Fruit fly (Drosophila melanogaster) whole organism, pupa: ENCODE results near the gene CG18666.

ENCODE experiments used
- CG10348 ChIP-seq: fragments of 200-800 bp; sonication (Bioruptor generic); IDR thresholded peaks from 2 replicates; pipeline ENCODE4 v1.3.6; 2022; ENCODE audit warnings: missing biosample characterization, missing genetic modification characterization
- CG12605 ChIP-seq: fragments of 200-800 bp; sonication (Bioruptor generic); IDR thresholded peaks from 2 replicates; pipeline ENCODE4 v1.3.6; 2022; ENCODE audit warnings: missing biosample characterization, missing genetic modification characterization
- CG13204 ChIP-seq: fragments of 200-800 bp; sonication (Bioruptor generic); optimal IDR thresholded peaks from 2 replicates; lab custom pipeline; 2018; ENCODE audit warnings: missing biosample characterization, mild to moderate bottlenecking, missing genetic modification characterization, moderate library complexity
- CG14655 ChIP-seq: fragments of 200-800 bp; sonication (Bioruptor generic); optimal IDR thresholded peaks from 3 replicates; lab custom pipeline; 2017; ENCODE audit warnings: mild to moderate bottlenecking, missing biosample characterization, missing genetic modification reagents, missing genetic modification characterization
- CG15710 ChIP-seq: fragments of 200-800 bp; sonication (Bioruptor generic); optimal IDR thresholded peaks from 2 replicates; lab custom pipeline; 2018; ENCODE audit warnings: missing biosample characterization, mild to moderate bottlenecking, missing genetic modification characterization, moderate library complexity
- CG17806 ChIP-seq: fragments of 200-800 bp; sonication (Bioruptor generic); optimal IDR thresholded peaks from 2 replicates; lab custom pipeline; 2018; ENCODE audit warnings: missing biosample characterization, mild to moderate bottlenecking, missing genetic modification characterization, moderate library complexity
- CG32121 ChIP-seq: fragments of 200-800 bp; sonication (Bioruptor generic); IDR thresholded peaks from 2 replicates; pipeline ENCODE4 v1.3.6; 2022; ENCODE audit warnings: missing biosample characterization, missing genetic modification characterization
- CG34367 ChIP-seq: fragments of 200-800 bp; sonication (Bioruptor generic); optimal IDR thresholded peaks from 2 replicates; lab custom pipeline; 2018; ENCODE audit warnings: missing biosample characterization, mild to moderate bottlenecking, missing genetic modification characterization
- CG4496 ChIP-seq: fragments of 200-800 bp; sonication (Bioruptor generic); IDR thresholded peaks from 3 replicates; pipeline ENCODE4 v1.3.6; 2022; ENCODE audit warnings: missing biosample characterization, missing genetic modification characterization
- CG8159 ChIP-seq: fragments of 200-800 bp; sonication (Bioruptor generic); optimal IDR thresholded peaks from 3 replicates; lab custom pipeline; 2018; ENCODE audit warnings: missing biosample characterization, mild to moderate bottlenecking, missing genetic modification characterization, moderate library complexity
- CG8301 ChIP-seq: fragments of 200-800 bp; sonication (Bioruptor generic); optimal IDR thresholded peaks from 2 replicates; lab custom pipeline; 2018; ENCODE audit warnings: missing biosample characterization, mild to moderate bottlenecking, missing genetic modification characterization
- CG9948 ChIP-seq: fragments of 200-800 bp; sonication (Bioruptor generic); optimal IDR thresholded peaks from 2 replicates; lab custom pipeline; 2018; ENCODE audit warnings: missing biosample characterization, mild to moderate bottlenecking, missing genetic modification characterization, moderate library complexity
- D1 ChIP-seq: fragments of 200-800 bp; sonication (Bioruptor generic); optimal IDR thresholded peaks from 2 replicates; lab custom pipeline; 2018; ENCODE audit warnings: missing biosample characterization, mild to moderate bottlenecking, missing genetic modification characterization, moderate library complexity
- EcR ChIP-seq: fragments of 200-800 bp; sonication (Bioruptor generic); optimal IDR thresholded peaks from 3 replicates; lab custom pipeline; 2019; ENCODE audit warnings: missing biosample characterization, missing genetic modification characterization, mild to moderate bottlenecking, moderate library complexity, missing genetic modification reagents
- Ets98B ChIP-seq: fragments of 200-800 bp; sonication (Bioruptor generic); IDR thresholded peaks from 2 replicates; pipeline ENCODE4 v1.3.6; 2022; ENCODE audit warnings: missing biosample characterization, missing genetic modification characterization
- Pif1A ChIP-seq: fragments of 200-800 bp; sonication (Bioruptor generic); optimal IDR thresholded peaks from 3 replicates; lab custom pipeline; 2016; ENCODE audit warnings: missing biosample characterization, missing genetic modification characterization
- Pif1B ChIP-seq: fragments of 200-800 bp; sonication (Bioruptor generic); optimal IDR thresholded peaks from 3 replicates; lab custom pipeline; 2016; ENCODE audit warnings: missing biosample characterization, missing genetic modification characterization
- Snoo ChIP-seq: fragments of 200-800 bp; sonication (Bioruptor generic); optimal IDR thresholded peaks from 3 replicates; lab custom pipeline; 2017; ENCODE audit warnings: missing biosample characterization, mild to moderate bottlenecking, missing genetic modification characterization, inconsistent platforms
- fd96Ca ChIP-seq: fragments of 200-800 bp; sonication (Bioruptor generic); IDR thresholded peaks from 3 replicates; pipeline ENCODE4 v1.3.6; 2022; ENCODE audit warnings: missing biosample characterization, missing genetic modification characterization
- gl ChIP-seq: fragments of 200-800 bp; sonication (Bioruptor generic); optimal IDR thresholded peaks from 2 replicates; lab custom pipeline; 2018; ENCODE audit warnings: missing biosample characterization, mild to moderate bottlenecking, missing genetic modification characterization
- rn ChIP-seq: fragments of 200-800 bp; sonication (Bioruptor generic); IDR thresholded peaks from 2 replicates; pipeline ENCODE4 v1.3.6; 2022; ENCODE audit warnings: missing biosample characterization, missing genetic modification characterization

CG18666 gene

DNA sequence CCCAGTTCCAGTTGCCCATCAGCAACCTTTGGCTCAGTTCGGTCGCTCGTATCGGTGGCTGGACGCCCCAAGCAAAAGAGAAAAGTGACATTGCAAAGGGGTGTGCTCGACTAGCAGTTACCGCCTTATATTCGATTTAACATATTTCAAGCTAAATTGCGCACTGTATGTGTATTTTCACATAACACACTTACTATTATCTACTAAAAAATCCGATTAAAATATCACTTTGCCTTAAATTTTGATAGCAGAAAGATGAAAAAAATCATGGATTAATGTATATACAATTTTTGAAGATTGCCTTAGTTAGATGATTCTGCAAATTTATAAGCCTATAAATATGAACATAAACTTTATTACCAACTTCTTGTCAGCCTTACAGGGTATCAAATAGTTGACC is 13.0 kb upstream of the CG18666 start:
- TF ChIP-seq gl (no peak), CG8301 (tag; lab: Kevin White, UChicago) (peak; percentile 19), CG10348 (GFP tag; lab: Robert Waterston, UW) (no peak), CG4496 (GFP tag; lab: Robert Waterston, UW) (no peak), CG17806 (tag; lab: Kevin White, UChicago) (peak; percentile 21), CG14655 (GFP tag; lab: Kevin White, UChicago) (peak; percentile 48), CG9948 (peak; percentile 53), Pif1A (no peak), Snoo (tag; lab: Kevin White, UChicago) (peak; percentile 5), CG8159 (peak; percentile 44)

DNA sequence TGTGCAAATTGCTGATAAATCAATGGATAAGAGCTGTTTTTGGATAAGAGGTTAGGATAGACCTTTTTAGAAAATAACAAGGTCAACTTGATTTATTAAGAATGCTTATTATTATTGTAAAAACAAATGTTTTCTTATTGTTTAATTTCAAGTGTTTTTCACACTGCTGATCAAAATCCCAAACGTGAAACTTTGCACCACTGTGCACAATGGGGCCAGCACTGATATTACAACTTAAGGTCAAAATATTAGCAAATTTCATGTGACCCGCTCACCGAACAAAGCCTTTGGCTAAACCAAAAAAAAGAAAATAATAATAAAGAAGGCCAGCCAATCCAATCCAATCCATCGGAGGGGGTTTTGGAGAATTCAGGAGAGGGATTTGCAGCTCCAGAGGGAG is 11.8 kb upstream of the CG18666 start:
- peak; percentile 19 for TF ChIP-seq CG8159
- TF ChIP-seq CG4496 (GFP tag; lab: Robert Waterston, UW) = no peak
- no peak for TF ChIP-seq CG32121 (GFP tag; lab: Robert Waterston, UW)
- TF ChIP-seq CG10348 (GFP tag; lab: Robert Waterston, UW) = no peak
- peak; percentile 2 for TF ChIP-seq CG8301 (tag; lab: Kevin White, UChicago)
- no peak for TF ChIP-seq D1 (tag; lab: Kevin White, UChicago)
- no peak for TF ChIP-seq rn (GFP tag; lab: Robert Waterston, UW)
- TF ChIP-seq Pif1A = peak; percentile 12
- TF ChIP-seq Snoo (tag; lab: Kevin White, UChicago) = no peak
- TF ChIP-seq CG14655 (GFP tag; lab: Kevin White, UChicago) = peak; percentile 1
- TF ChIP-seq CG17806 (tag; lab: Kevin White, UChicago) = peak; percentile 14
- no peak for TF ChIP-seq CG12605 (GFP tag; lab: Robert Waterston, UW)
- TF ChIP-seq fd96Ca (GFP tag; lab: Robert Waterston, UW) = no peak
- no peak for TF ChIP-seq Ets98B (GFP tag; lab: Robert Waterston, UW)
- no peak for TF ChIP-seq Pif1B (GFP tag; lab: Kevin White, UChicago)
- no peak for TF ChIP-seq gl
- TF ChIP-seq CG34367 (tag; lab: Kevin White, UChicago) = no peak
- no peak for TF ChIP-seq CG15710 (tag; lab: Kevin White, UChicago)
- peak; percentile 14 for TF ChIP-seq CG9948
- TF ChIP-seq EcR (GFP tag; lab: Kevin White, UChicago) = no peak
- no peak for TF ChIP-seq CG13204 (GFP tag; lab: Kevin White, UChicago)

DNA sequence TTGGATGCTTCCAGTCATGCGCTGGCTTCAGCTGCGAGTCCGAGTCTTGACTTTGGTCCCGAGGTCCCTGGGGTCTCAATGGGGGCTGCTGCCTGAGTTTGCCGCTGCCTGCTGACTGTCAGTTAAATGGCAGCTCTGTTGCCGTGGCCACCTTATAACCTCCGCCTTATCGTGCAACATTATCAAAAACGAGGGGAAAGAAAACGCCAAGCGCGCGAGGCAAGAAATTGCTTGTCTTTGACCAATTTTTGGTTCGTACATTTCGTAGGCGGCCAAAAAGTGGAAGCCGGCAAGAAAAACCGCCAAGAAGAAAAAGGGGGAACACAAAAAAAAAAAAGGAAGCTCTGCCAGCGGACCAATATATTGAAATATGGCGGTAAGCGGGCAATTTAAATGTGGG is 10.7 kb upstream of the CG18666 start:
- TF ChIP-seq Pif1B (GFP tag; lab: Kevin White, UChicago) = no peak
- TF ChIP-seq CG10348 (GFP tag; lab: Robert Waterston, UW) = no peak
- TF ChIP-seq fd96Ca (GFP tag; lab: Robert Waterston, UW) = no peak
- no peak for TF ChIP-seq CG17806 (tag; lab: Kevin White, UChicago)
- no peak for TF ChIP-seq CG8301 (tag; lab: Kevin White, UChicago)
- TF ChIP-seq gl = no peak
- TF ChIP-seq CG34367 (tag; lab: Kevin White, UChicago) = no peak
- TF ChIP-seq CG8159 = no peak
- no peak for TF ChIP-seq CG32121 (GFP tag; lab: Robert Waterston, UW)
- TF ChIP-seq CG12605 (GFP tag; lab: Robert Waterston, UW) = no peak
- TF ChIP-seq EcR (GFP tag; lab: Kevin White, UChicago) = no peak
- no peak for TF ChIP-seq CG14655 (GFP tag; lab: Kevin White, UChicago)
- TF ChIP-seq CG9948 = no peak

DNA sequence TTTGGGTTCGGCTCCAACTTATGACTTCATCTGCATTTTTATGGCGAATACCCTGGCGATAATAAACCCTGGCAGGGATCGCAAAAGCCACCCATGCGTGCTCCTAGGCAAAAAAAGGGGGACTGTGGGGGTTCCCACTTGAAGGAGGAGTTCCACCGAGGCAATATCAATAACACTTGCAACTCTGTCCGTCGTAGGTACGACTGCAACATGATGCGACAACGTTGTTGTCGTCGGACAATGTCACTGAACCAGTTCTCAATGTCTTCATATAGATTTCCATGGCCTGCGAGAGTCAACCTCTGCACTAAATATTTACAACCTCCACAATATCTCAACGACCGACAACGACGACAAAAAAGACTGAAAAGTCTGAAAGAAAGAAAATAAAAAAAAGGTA is 7.4 kb upstream of the CG18666 start:
- TF ChIP-seq CG14655 (GFP tag; lab: Kevin White, UChicago) = no peak
- peak; percentile 53 for TF ChIP-seq gl
- no peak for TF ChIP-seq Pif1A
- TF ChIP-seq CG8301 (tag; lab: Kevin White, UChicago) = no peak
- peak; percentile 84 for TF ChIP-seq EcR (GFP tag; lab: Kevin White, UChicago)
- TF ChIP-seq CG34367 (tag; lab: Kevin White, UChicago) = no peak

DNA sequence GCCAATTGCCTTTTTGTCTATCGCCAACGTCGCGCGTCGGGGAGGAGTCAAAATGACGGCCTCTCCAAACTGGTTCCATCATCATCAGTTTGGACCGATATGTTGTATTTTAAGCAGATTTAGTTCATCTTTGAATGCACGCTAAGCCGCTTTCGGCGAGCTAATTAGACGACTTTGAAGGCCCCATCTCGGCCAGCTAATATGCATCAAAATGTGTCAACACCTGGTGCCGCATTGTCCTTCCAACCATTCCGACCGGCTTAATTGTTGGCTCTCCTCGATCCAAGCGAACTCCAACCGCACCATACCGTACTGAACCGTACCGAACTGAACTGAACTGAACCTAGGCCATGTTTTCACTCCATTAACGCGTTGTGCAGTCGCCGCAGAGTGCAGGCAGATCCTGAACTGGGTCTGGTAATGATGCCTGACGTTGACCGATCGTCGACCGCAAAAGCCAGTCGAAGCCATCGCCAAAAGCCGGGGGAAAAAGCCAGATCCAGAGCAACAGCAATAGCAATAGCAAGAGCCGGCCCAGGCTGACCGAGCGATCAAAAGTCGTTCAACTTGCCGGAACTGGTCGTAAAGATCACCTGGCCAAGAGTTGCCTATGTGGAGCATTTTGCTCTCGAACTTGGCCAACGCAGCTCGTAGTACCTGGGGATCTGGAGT is 6.6 kb upstream of the CG18666 start:
- TF ChIP-seq CG13204 (GFP tag; lab: Kevin White, UChicago) = no peak
- TF ChIP-seq CG34367 (tag; lab: Kevin White, UChicago) = no peak
- peak; percentile 92 for TF ChIP-seq EcR (GFP tag; lab: Kevin White, UChicago)
- no peak for TF ChIP-seq CG17806 (tag; lab: Kevin White, UChicago)

DNA sequence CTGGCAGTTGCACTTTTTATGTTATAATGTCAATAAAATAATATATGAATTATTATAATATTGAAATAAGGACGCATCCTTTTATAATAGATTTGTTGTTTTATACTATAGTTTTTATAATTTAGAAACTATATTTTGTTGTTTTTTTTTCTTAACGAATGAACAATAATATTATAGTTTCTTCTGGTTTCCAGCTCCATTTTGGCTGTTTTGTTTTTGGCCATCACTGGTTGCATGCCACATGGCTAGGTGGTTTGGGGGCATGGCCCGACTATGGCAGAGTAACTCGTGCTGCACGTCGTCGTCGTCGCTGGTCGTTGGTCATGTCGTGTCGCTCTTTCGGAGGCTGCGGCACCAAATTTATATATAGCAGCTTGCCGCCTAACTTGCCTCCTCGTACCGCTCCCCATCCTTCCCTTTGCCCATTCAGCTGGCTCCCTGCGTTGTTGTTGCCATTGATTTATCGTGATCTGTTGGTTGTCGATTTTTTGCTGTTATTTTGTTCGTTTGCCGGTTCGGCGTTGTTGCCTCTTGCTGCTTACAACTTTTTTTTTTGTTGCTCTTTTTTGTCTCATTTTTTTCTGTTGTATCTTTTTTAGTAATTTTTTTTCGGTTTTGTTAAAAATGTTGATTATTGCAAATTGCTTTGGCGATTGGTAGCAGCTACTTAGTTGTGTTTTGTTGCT is 2.2 kb upstream of the CG18666 start:
- TF ChIP-seq CG10348 (GFP tag; lab: Robert Waterston, UW) (no peak), rn (GFP tag; lab: Robert Waterston, UW) (peak; percentile 21; the same call in 1 of the 2 replicates), CG15710 (tag; lab: Kevin White, UChicago) (no peak), CG4496 (GFP tag; lab: Robert Waterston, UW) (peak; percentile 74; the same call in 2 of the 3 replicates), CG13204 (GFP tag; lab: Kevin White, UChicago) (peak; percentile 74), Pif1A (peak; percentile 36), CG14655 (GFP tag; lab: Kevin White, UChicago) (peak; percentile 58), Pif1B (GFP tag; lab: Kevin White, UChicago) (no peak), CG8301 (tag; lab: Kevin White, UChicago) (no peak), CG12605 (GFP tag; lab: Robert Waterston, UW) (peak; percentile 88), fd96Ca (GFP tag; lab: Robert Waterston, UW) (peak; percentile 16; the same call in 1 of the 3 replicates), CG32121 (GFP tag; lab: Robert Waterston, UW) (peak; percentile 21), gl (peak; percentile 38), Ets98B (GFP tag; lab: Robert Waterston, UW) (peak; percentile 60; the same call in 1 of the 2 replicates), CG9948 (peak; percentile 6)
